Worm (Caenorhabditis elegans) whole organism, early embryonic: ENCODE measurements around the gene rsks-1.

Experiments
- B0310.2 ChIP-seq: sonication (generic microtip); optimal IDR thresholded peaks from 2 replicates; lab custom pipeline; 2016; ENCODE audit warnings: mild to moderate bottlenecking, missing genetic modification characterization, missing compliant biosample characterization
- flt-1 ChIP-seq: fragments of 200-800 bp; sonication (Bioruptor generic); IDR thresholded peaks from 2 replicates; pipeline ENCODE4 v1.3.6; 2022; ENCODE audit warnings: missing genetic modification characterization, missing compliant biosample characterization
- scrt-1 ChIP-seq: fragments of 200-800 bp; sonication (Bioruptor generic); IDR thresholded peaks from 2 replicates; pipeline ENCODE4 v1.3.6; 2022; ENCODE audit warnings: missing genetic modification characterization, missing compliant biosample characterization

- TF ChIP-seq scrt-1 (GFP tag; lab: Robert Waterston, UW): no peak
- no peak for TF ChIP-seq B0310.2
- TF ChIP-seq flt-1: no peak
Measured at ce11 chrIII:11267372-11267771, 22.5 kb downstream of the rsks-1 start.
